Worm (Caenorhabditis elegans) whole organism, L2 larva: ENCODE results near the gene cnnm-5.

Experiments used
- R02D3.7 ChIP-seq: fragments of 150-350 bp; optimal IDR thresholded peaks from 2 replicates; lab custom pipeline; 2014; ENCODE audit warnings: missing biosample characterization, missing genetic modification characterization
- alr-1 ChIP-seq: fragments of 150-350 bp; optimal IDR thresholded peaks from 2 replicates; lab custom pipeline; 2014; ENCODE audit warnings: missing biosample characterization, missing genetic modification characterization
- blmp-1 ChIP-seq: sonication (generic microtip); optimal IDR thresholded peaks from 2 replicates; lab custom pipeline; 2017; ENCODE audit warnings: missing genetic modification characterization, mild to moderate bottlenecking, missing compliant biosample characterization, antibody characterized with exemption, moderate library complexity; ENCODE audit not compliant: insufficient read depth
- egl-27 ChIP-seq: sonication (generic microtip); optimal IDR thresholded peaks from 3 replicates; lab custom pipeline; 2017; ENCODE audit warnings: missing biosample characterization, missing genetic modification reagents, missing genetic modification characterization
- nhr-10 ChIP-seq: sonication (generic microtip); optimal IDR thresholded peaks from 2 replicates; lab custom pipeline; 2017; ENCODE audit warnings: missing biosample characterization, missing genetic modification characterization
- nhr-12 ChIP-seq: fragments of 150-350 bp; optimal IDR thresholded peaks from 2 replicates; lab custom pipeline; 2014; ENCODE audit warnings: missing biosample characterization, missing genetic modification characterization
- nhr-23 ChIP-seq: fragments of 150-350 bp; optimal IDR thresholded peaks from 2 replicates; lab custom pipeline; 2014; ENCODE audit warnings: missing biosample characterization, missing genetic modification reagents, missing genetic modification characterization
- nhr-25 ChIP-seq: fragments of 150-350 bp; sonication (generic microtip); optimal IDR thresholded peaks from 3 replicates; lab custom pipeline; 2014; ENCODE audit warnings: missing biosample characterization, missing genetic modification characterization
- skn-1 ChIP-seq: sonication (generic microtip); optimal IDR thresholded peaks from 2 replicates; lab custom pipeline; 2017; ENCODE audit warnings: missing biosample characterization, missing genetic modification characterization
- unc-62 ChIP-seq: fragments of 150-350 bp; optimal IDR thresholded peaks from 2 replicates; lab custom pipeline; 2014; ENCODE audit warnings: missing biosample characterization, missing genetic modification reagents, missing genetic modification characterization

ce11 chrIII:3873424-3873823 lies 44.4 kb upstream of the cnnm-5 start:
- TF ChIP-seq nhr-10 (tag; lab: Kevin White, UChicago): no peak
- no peak for TF ChIP-seq nhr-25
- no peak for TF ChIP-seq blmp-1
- no peak for TF ChIP-seq skn-1 (tag; lab: Kevin White, UChicago)
- TF ChIP-seq R02D3.7: no peak
- no peak for TF ChIP-seq alr-1 (tag; lab: Kevin White, UChicago)
- TF ChIP-seq unc-62 (GFP tag; lab: Kevin White, UChicago): no peak
- no peak for TF ChIP-seq egl-27 (tag; lab: Kevin White, UChicago)
- TF ChIP-seq nhr-23 (tag; lab: Kevin White, UChicago): no peak
- no peak for TF ChIP-seq nhr-12 (tag; lab: Kevin White, UChicago)
